Worm (Caenorhabditis elegans): ENCODE data around the gene nhr-31.

nhr-31 gene

DNA sequence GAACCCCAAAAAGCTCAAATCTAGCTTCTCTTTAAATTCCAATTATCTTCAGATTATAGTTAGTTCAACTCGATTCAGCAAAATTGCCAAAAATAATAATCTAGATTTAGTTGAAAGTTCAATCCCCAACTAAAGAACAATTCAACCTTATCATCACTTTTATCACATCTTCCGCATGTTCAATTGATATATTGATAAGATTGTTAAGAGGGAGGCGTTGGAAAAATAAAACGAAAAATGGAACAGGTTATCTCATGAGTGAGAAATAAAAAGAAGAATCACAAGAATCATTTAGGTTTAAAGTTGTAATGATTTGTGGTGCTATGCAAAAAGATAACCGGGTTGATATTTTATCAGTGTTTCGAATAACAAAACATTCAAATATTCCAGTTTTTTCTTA lies 43.6 kb downstream of the nhr-31 start:
- TF ChIP-seq elt-2 (tag; optimal IDR thresholded peaks at IDR 0.05), result peak; percentile 40
- TF ChIP-seq nhr-23 (tag; optimal IDR thresholded peaks at IDR 0.05), result peak; percentile 64
- TF ChIP-seq hmg-11 (tag; optimal IDR thresholded peaks at IDR 0.05), result no peak
- TF ChIP-seq nhr-25 (tag; optimal IDR thresholded peaks at IDR 0.05), result peak; percentile 23
- TF ChIP-seq nhr-76 (tag; optimal IDR thresholded peaks at IDR 0.05), result no peak
- no peak for TF ChIP-seq daf-12 (tag; optimal IDR thresholded peaks at IDR 0.05)
- no peak for TF ChIP-seq snpc-4 (tag; optimal IDR thresholded peaks at IDR 0.05)
- TF ChIP-seq ceh-9 (tag; optimal IDR thresholded peaks at IDR 0.05), result no peak
- peak; percentile 79 to 98 (median 92) for TF ChIP-seq elt-3 (tag; optimal IDR thresholded peaks at IDR 0.05)

DNA sequence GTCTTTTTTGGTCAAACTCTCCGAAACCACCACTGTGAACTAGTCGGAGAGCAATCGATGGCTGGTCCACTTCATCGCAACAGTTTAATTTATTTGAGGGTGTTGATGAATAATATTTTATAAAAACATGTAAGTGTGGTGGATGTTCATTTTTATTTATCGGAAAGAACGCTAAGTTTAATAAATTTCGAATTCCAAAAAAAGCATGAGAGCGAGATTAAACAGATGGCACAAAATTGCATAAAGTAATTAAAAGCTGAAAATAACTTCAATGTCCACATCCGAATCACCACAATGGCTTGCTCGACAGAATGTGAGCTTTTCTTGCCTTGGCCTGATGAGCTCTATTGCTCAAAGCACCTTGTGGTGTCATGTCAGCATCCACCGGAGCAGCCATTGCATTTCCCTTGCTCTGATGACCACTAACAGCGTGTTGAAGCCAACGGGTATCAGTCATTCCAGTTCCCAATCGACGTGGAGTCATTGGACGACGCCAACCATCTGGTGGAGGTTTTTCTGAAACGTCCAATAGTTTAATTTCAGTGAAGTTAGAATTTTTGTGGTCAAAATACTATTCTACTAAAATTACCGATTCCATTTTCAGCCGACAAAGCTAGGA lies 45.5 kb downstream of the nhr-31 start:
- peak; percentile 19 for TF ChIP-seq tbx-2 (tag; optimal IDR thresholded peaks at IDR 0.05)
- TF ChIP-seq nhr-43 (tag; optimal IDR thresholded peaks at IDR 0.05; ENCODE audit: poor library complexity, severe bottlenecking), result peak; percentile 58
- no peak for TF ChIP-seq elt-1 (tag; optimal IDR thresholded peaks at IDR 0.05)
- peak; percentile 68 for TF ChIP-seq lsy-12 (tag; optimal IDR thresholded peaks at IDR 0.05)
- TF ChIP-seq skn-1 (tag; optimal IDR thresholded peaks at IDR 0.05), result no peak
- peak; percentile 22 for TF ChIP-seq hmg-11 (tag; optimal IDR thresholded peaks at IDR 0.05)
- no peak for TF ChIP-seq jun-1 (tag; optimal IDR thresholded peaks at IDR 0.05)
- peak; percentile 41 for TF ChIP-seq ama-1 (optimal IDR thresholded peaks at IDR 0.05)
- peak; percentile 3 for TF ChIP-seq elt-2 (tag; optimal IDR thresholded peaks at IDR 0.05)

DNA sequence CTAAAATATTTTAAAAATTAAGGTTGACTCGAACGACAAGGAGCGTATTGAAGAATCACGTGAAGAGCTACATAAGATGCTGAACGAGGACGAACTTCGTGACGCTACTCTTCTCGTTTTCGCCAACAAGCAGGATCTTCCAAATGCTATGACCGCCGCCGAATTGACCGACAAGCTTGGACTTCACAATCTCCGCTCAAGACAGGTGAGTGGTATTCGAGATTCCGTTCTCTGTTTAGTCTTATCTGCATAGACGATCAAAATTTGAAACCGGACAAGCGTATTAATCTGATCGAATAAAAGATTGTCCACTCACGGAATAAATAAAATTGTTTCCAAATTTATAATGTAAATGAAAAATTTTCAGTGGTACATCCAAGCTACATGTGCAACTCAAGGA lies 46.3 kb downstream of the nhr-31 start:
- peak; percentile 83 for TF ChIP-seq elt-1 (tag; optimal IDR thresholded peaks at IDR 0.05)
- TF ChIP-seq mml-1 (tag; optimal IDR thresholded peaks at IDR 0.05), result no peak
- no peak for TF ChIP-seq ceh-9 (tag; optimal IDR thresholded peaks at IDR 0.05)
- TF ChIP-seq nhr-25 (tag; optimal IDR thresholded peaks at IDR 0.05), result peak; percentile 29
- TF ChIP-seq R02D3.7 (tag; optimal IDR thresholded peaks at IDR 0.05), result no peak
- TF ChIP-seq ama-1 (optimal IDR thresholded peaks at IDR 0.05), result peak; percentile 60
- TF ChIP-seq pqm-1 (tag; optimal IDR thresholded peaks at IDR 0.05), result no peak

DNA sequence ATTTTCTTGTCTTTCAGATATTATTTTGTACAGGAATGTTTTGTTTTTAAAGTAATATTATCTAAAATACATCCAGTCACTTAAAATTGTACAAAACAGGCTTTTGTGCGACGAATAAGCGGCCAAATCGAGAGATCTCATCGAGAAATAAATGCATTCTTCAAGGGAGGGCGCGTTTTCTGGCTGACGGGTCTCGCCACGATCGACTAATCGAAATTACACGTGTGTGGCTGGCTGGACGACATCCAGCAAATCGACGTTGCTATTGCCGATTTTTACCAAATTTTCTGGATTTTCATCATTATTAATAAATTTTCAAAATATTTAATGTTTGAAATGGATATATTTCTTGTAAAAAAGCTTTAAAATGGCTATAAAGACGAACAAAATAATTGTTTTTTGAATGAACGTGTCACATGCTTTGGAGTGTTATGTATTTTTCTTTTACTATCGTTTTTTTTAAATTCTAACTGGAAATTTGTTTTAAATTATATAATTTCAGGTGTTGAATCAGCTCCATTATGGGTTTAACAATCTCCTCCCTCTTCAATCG lies 47.2 kb downstream of the nhr-31 start, which contains the start of gene arf-5:
arf-5 (plus strand) TSS at position 503 of the 553 bp plus-strand sequence.
- no peak for TF ChIP-seq lsy-12 (tag; optimal IDR thresholded peaks at IDR 0.05)
- TF ChIP-seq unc-39 (tag; optimal IDR thresholded peaks at IDR 0.05), result no peak
- TF ChIP-seq elt-1 (tag; optimal IDR thresholded peaks at IDR 0.05), result peak; percentile 7
- TF ChIP-seq lin-39 (tag; optimal IDR thresholded peaks at IDR 0.05), result peak; percentile 81
- TF ChIP-seq mdl-1 (tag; optimal IDR thresholded peaks at IDR 0.05), result no peak
- TF ChIP-seq ceh-82 (tag; optimal IDR thresholded peaks at IDR 0.05), result no peak
- TF ChIP-seq elt-2 (tag; optimal IDR thresholded peaks at IDR 0.05), result peak; percentile 7
- TF ChIP-seq ama-1 (optimal IDR thresholded peaks at IDR 0.05), result peak; percentile 50
- TF ChIP-seq egl-27 (tag; optimal IDR thresholded peaks at IDR 0.05), result no peak
- TF ChIP-seq zag-1 (tag; optimal IDR thresholded peaks at IDR 0.05), result no peak
- TF ChIP-seq nhr-43 (tag; optimal IDR thresholded peaks at IDR 0.05; ENCODE audit: poor library complexity, severe bottlenecking), result no peak
- peak; percentile 47 for TF ChIP-seq pha-4 (tag; optimal IDR thresholded peaks at IDR 0.05)
- no peak for TF ChIP-seq ZK546.5 (tag; optimal IDR thresholded peaks at IDR 0.05)
- peak; percentile 57 for TF ChIP-seq nfya-1 (tag; optimal IDR thresholded peaks at IDR 0.05; ENCODE audit: insufficient read depth)
- no peak for TF ChIP-seq nhr-28 (tag; optimal IDR thresholded peaks at IDR 0.05)
- TF ChIP-seq hmg-11 (tag; optimal IDR thresholded peaks at IDR 0.05), result no peak
- TF ChIP-seq nhr-23 (tag; optimal IDR thresholded peaks at IDR 0.05), result peak; percentile 29
- no peak for TF ChIP-seq ztf-11 (tag; optimal IDR thresholded peaks at IDR 0.05)
- TF ChIP-seq lin-15B (tag; optimal IDR thresholded peaks at IDR 0.05), result peak; percentile 54

DNA sequence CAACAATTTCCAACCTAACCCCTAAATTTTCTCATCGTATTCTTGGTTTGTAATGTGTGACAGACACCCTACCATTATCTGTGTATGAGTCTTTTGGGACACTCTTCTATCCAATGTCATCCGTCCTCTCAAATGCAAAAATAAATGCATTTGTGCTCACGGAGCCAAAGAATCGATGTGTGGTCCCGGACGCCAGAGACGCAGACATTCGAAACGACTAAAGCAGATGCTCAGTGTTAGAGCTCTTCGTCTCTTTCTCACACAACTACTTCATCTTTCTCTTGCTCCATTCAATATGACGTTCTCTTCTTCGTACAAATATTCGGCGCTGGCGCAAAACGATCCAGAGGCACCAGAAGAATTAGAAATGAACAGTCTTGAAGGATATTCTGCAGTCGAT lies 49.7 kb downstream of the nhr-31 start, which contains the start of gene unc-24:
unc-24 (plus strand) TSS at position 283 of the 400 bp plus-strand sequence.
- TF ChIP-seq hmg-11 (tag; optimal IDR thresholded peaks at IDR 0.05) (peak; percentile 20), lin-39 (tag; optimal IDR thresholded peaks at IDR 0.05) (peak; percentile 74), nfya-1 (tag; optimal IDR thresholded peaks at IDR 0.05; ENCODE audit: insufficient read depth) (peak; percentile 63), egl-27 (tag; optimal IDR thresholded peaks at IDR 0.05) (no peak), nhr-11 (tag; optimal IDR thresholded peaks at IDR 0.05) (no peak), lin-15B (tag; optimal IDR thresholded peaks at IDR 0.05) (peak; percentile 22)
